Worm (Caenorhabditis elegans) whole organism, L4/young adult: ENCODE measurements around the gene srv-16.

Source experiments
- W03F9.2 ChIP-seq: fragments of 150-350 bp; optimal IDR thresholded peaks from 2 replicates; lab custom pipeline; 2014; ENCODE audit warnings: missing biosample characterization, missing genetic modification characterization
- dao-5 ChIP-seq: sonication (generic microtip); optimal IDR thresholded peaks from 2 replicates; lab custom pipeline; 2016; ENCODE audit warnings: missing genotype, missing genetic modification characterization, moderate library complexity, missing compliant biosample characterization
- him-1 ChIP-seq: sonication (generic microtip); optimal IDR thresholded peaks from 2 replicates; lab custom pipeline; 2016; ENCODE audit warnings: missing genotype, missing genetic modification reagents, missing genetic modification characterization, missing compliant biosample characterization

- TF ChIP-seq him-1 (no peak), dao-5 (no peak), W03F9.2 (no peak)
These were observed 25.5 kb downstream of the srv-16 start for ce11 chrIV:15908251-15908650.
